Worm (Caenorhabditis elegans): ENCODE measurements around the gene npr-11.

DNA sequence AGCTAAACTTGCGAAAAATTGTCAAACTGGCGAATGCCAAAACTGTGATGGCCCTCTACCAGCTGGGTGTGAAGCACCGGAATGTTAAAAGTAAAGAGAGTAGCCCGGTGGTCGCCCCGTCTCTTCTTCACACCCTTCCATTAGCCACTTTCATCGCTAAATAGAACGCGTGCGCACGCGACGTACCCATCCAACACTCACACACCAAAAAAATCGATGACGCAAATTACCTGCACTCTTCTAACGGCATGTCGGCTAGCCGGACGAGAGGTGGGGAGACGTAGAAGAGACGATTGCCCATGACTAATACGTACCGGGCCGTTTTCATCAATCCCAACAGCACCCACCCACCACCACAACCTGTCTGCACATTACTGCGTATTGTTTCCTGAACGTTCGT lies 11.2 kb downstream of the npr-11 start:
- TF ChIP-seq ama-1 (optimal IDR thresholded peaks at IDR 0.05) (no peak), ceh-36 (tag; optimal IDR thresholded peaks at IDR 0.05) (no peak), ceh-13 (GFP tag; optimal IDR thresholded peaks at IDR 0.05) (no peak), F13C5.2 (tag; optimal IDR thresholded peaks at IDR 0.05) (no peak), B0310.2 (tag; optimal IDR thresholded peaks at IDR 0.05) (no peak), sea-1 (GFP tag; conservative IDR thresholded peaks at IDR 0.05) (no peak), hmg-4 (GFP tag; optimal IDR thresholded peaks at IDR 0.05) (peak; percentile 30), hnd-1 (tag; optimal IDR thresholded peaks at IDR 0.05) (no peak), scrt-1 (GFP tag; IDR thresholded peaks at IDR 0.05) (no peak)

All from whole organism, early embryonic.